Worm (Caenorhabditis elegans): ENCODE results near the gene F58E6.8.

Gene F58E6.8

DNA sequence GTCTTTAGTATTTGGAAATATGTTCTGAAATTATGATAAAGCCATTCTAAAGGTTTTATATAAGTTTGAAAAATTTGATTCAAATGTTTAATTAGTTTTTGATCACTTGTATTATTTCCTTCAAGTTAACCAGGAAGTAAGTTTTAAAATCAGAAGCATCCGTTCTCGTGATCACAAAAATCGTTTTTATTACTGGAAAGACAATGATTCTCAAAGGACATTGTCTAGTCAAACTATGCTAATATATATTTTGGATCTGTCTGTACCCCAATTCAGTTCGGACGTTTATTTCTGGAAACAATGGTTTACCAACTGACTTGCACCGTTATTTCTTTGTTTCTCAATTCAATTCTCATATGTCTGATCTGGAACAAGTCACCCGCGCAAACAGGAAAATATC is 39.2 kb downstream of the F58E6.8 start, which contains the start of gene str-188:
TSS of gene str-188 (plus strand) at position 301 of the 400 bp plus-strand sequence.
- TF ChIP-seq lin-11 (tag; optimal IDR thresholded peaks at IDR 0.05), result no peak
- TF ChIP-seq lim-6 (tag; optimal IDR thresholded peaks at IDR 0.05), result no peak
- no peak for TF ChIP-seq dve-1 (tag; optimal IDR thresholded peaks at IDR 0.05)
- TF ChIP-seq pha-4 (tag; optimal IDR thresholded peaks at IDR 0.05), result no peak
- no peak for TF ChIP-seq fax-1 (tag; optimal IDR thresholded peaks at IDR 0.05)
- no peak for TF ChIP-seq unc-3 (GFP tag; conservative IDR thresholded peaks at IDR 0.05)
- no peak for TF ChIP-seq unc-3 (tag; optimal IDR thresholded peaks at IDR 0.05)
- no peak for TF ChIP-seq nfya-1 (tag; optimal IDR thresholded peaks at IDR 0.05)
- no peak for TF ChIP-seq nhr-232 (tag; optimal IDR thresholded peaks at IDR 0.05)
- no peak for TF ChIP-seq ceh-48 (tag; optimal IDR thresholded peaks at IDR 0.05)
- no peak for TF ChIP-seq hlh-8 (tag; optimal IDR thresholded peaks at IDR 0.05)
- TF ChIP-seq hlh-30 (tag; optimal IDR thresholded peaks at IDR 0.05; ENCODE audit: insufficient read depth), result no peak
- no peak for TF ChIP-seq eyg-1 (tag; optimal IDR thresholded peaks at IDR 0.05)
- no peak for TF ChIP-seq ceh-24 (tag; optimal IDR thresholded peaks at IDR 0.05)
- no peak for TF ChIP-seq tbx-7 (tag; optimal IDR thresholded peaks at IDR 0.05)
- TF ChIP-seq tbx-2 (tag; optimal IDR thresholded peaks at IDR 0.05), result no peak
- no peak for TF ChIP-seq che-1 (tag; optimal IDR thresholded peaks at IDR 0.05)

DNA sequence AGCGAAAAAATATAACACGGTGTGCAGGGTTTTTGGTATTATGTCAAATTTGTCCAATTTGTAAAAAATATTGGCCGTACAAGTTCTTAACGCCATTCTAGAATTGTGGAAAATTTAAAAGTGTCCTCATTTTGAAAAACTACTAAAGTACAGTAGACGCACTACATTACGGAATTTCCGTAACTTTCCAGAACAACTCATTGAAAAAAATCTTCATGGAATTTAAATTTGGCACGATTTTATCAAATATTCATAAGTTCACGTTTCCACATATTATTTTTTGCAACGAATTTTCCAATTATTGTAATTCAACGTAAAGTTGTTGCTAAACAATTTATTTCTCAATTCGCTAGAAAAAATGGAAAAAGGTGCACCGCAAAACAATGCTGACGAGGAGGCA is 40.7 kb downstream of the F58E6.8 start, which contains the start of gene F40F9.3:
TSS of gene F40F9.3 (plus strand) at position 301 of the 400 bp plus-strand sequence.
- no peak for TF ChIP-seq hlh-13 (GFP tag; optimal IDR thresholded peaks at IDR 0.05)
- TF ChIP-seq hlh-6 (tag; optimal IDR thresholded peaks at IDR 0.05), result no peak
- no peak for TF ChIP-seq ceh-24 (tag; optimal IDR thresholded peaks at IDR 0.05)
- TF ChIP-seq ceh-9 (tag; optimal IDR thresholded peaks at IDR 0.05), result no peak
- no peak for TF ChIP-seq ceh-19 (GFP tag; optimal IDR thresholded peaks at IDR 0.05)
- TF ChIP-seq syd-9 (tag; optimal IDR thresholded peaks at IDR 0.05), result no peak
- TF ChIP-seq ceh-34 (tag; optimal IDR thresholded peaks at IDR 0.05), result no peak
- TF ChIP-seq hlh-8 (tag; optimal IDR thresholded peaks at IDR 0.05), result no peak
- TF ChIP-seq elt-2 (tag; optimal IDR thresholded peaks at IDR 0.05), result no peak
- no peak for TF ChIP-seq pros-1 (tag; optimal IDR thresholded peaks at IDR 0.05)

DNA sequence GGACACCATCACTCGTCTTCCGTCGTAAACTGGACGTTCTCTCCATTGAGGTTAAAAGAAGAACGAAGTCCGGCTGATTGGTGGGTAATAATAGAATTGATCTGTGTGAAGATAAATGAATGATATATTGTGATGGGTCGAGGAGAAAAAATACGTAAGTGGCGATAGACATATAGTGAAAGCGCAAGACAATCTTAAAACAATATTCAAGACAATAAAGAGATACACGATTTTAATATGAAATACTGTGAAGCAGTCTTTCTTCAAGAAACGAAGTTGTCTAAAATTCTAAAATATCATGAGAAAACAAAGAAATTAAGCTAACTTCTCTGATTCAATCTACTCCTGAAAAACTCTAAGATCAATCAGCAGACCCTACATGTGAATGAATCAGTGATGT is 42.1 kb downstream of the F58E6.8 start, which contains the start of gene F40F9.10:
TSS of gene F40F9.10 (minus strand) at position 101 of the 400 bp plus-strand sequence.
- no peak for TF ChIP-seq syd-9 (tag; optimal IDR thresholded peaks at IDR 0.05)
- TF ChIP-seq elt-4 (tag; optimal IDR thresholded peaks at IDR 0.05), result no peak
- TF ChIP-seq lin-11 (tag; optimal IDR thresholded peaks at IDR 0.05), result no peak
- no peak for TF ChIP-seq unc-86 (tag; optimal IDR thresholded peaks at IDR 0.05)
- no peak for TF ChIP-seq hlh-8 (tag; optimal IDR thresholded peaks at IDR 0.05)
- TF ChIP-seq F13H6.1 (tag; optimal IDR thresholded peaks at IDR 0.05), result no peak
- TF ChIP-seq tbx-7 (tag; optimal IDR thresholded peaks at IDR 0.05), result no peak
- TF ChIP-seq rnt-1 (tag; optimal IDR thresholded peaks at IDR 0.05), result no peak
- TF ChIP-seq nhr-11 (tag; optimal IDR thresholded peaks at IDR 0.05), result no peak
- no peak for TF ChIP-seq fkh-6 (tag; optimal IDR thresholded peaks at IDR 0.05)
- no peak for TF ChIP-seq C38D4.7 (GFP tag; optimal IDR thresholded peaks at IDR 0.05)
- no peak for TF ChIP-seq unc-42 (tag; optimal IDR thresholded peaks at IDR 0.05)
- TF ChIP-seq ceh-31 (tag; optimal IDR thresholded peaks at IDR 0.05), result no peak
- TF ChIP-seq gmeb-2 (tag; optimal IDR thresholded peaks at IDR 0.05), result no peak
- TF ChIP-seq ceh-9 (tag; optimal IDR thresholded peaks at IDR 0.05), result no peak

DNA sequence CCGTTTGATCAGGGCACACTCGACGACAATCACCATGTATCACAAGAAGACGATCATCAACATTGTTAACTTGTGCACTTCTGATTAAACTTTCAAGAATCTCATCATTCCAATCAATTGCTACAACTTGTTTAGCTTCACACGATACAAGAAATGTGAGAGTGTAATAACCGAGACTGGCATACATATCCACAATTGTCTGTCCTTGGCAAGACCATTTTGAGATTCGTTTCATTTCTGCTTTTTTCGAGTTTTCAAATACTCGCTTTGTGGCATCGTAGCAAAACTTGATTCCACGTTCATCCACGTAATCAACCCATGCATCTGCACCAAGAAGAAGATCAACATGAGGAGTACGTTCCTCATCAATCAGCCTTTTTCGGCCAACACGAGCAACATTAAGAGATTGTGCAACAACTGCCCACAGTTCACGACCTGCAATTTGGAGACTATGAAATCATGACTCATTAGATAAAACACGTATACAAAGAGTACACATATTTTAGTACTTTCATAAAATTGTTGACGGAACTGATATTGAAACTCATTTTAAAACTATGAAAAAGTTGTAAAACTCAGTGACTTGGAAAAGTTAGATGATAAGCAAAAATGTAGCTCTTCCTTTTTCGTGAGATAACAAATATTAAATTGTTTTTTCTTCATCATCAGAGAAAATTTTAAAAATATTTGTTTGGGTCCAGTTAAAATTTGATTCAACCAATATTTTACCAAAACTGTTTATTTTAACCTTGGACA is 43.0 kb downstream of the F58E6.8 start:
- no peak for TF ChIP-seq rnt-1 (tag; optimal IDR thresholded peaks at IDR 0.05)
- TF ChIP-seq npax-4 (tag; optimal IDR thresholded peaks at IDR 0.05), result no peak
- no peak for TF ChIP-seq ceh-19 (GFP tag; optimal IDR thresholded peaks at IDR 0.05)
- no peak for TF ChIP-seq ceh-22 (tag; optimal IDR thresholded peaks at IDR 0.05)

Measured in whole organism, late embryonic.